Worm (Caenorhabditis elegans): ENCODE measurements around the gene cyn-9.

The cyn-9 gene

ce11 chrIII:3677378-3677777 lies 22.1 kb downstream of the cyn-9 start (continued):
- no peak for TF ChIP-seq fkh-10 (GFP tag; optimal IDR thresholded peaks at IDR 0.05)
- peak; percentile 71 for TF ChIP-seq nfya-1 (tag; optimal IDR thresholded peaks at IDR 0.05)
- TF ChIP-seq pha-4 (tag; optimal IDR thresholded peaks at IDR 0.05): no peak
- TF ChIP-seq eyg-1 (tag; optimal IDR thresholded peaks at IDR 0.05): no peak
- no peak for TF ChIP-seq sox-2 (GFP tag; IDR thresholded peaks at IDR 0.05)
- TF ChIP-seq pha-2 (tag; optimal IDR thresholded peaks at IDR 0.05): no peak
- TF ChIP-seq unc-42 (tag; optimal IDR thresholded peaks at IDR 0.05): peak; percentile 29
- TF ChIP-seq nhr-232 (tag; optimal IDR thresholded peaks at IDR 0.05): no peak
- TF ChIP-seq syd-9 (tag; optimal IDR thresholded peaks at IDR 0.05): no peak
- TF ChIP-seq sdc-2 (tag; optimal IDR thresholded peaks at IDR 0.05): no peak
- TF ChIP-seq ceh-31 (tag; optimal IDR thresholded peaks at IDR 0.05): peak; percentile 63
- TF ChIP-seq unc-86 (tag; optimal IDR thresholded peaks at IDR 0.05): no peak
- TF ChIP-seq ceh-34 (tag; optimal IDR thresholded peaks at IDR 0.05): peak; percentile 64
- no peak for TF ChIP-seq elt-2 (tag; optimal IDR thresholded peaks at IDR 0.05)
- TF ChIP-seq ets-4 (tag; optimal IDR thresholded peaks at IDR 0.05): no peak
- TF ChIP-seq pqm-1 (tag; optimal IDR thresholded peaks at IDR 0.05): no peak
- no peak for TF ChIP-seq ceh-24 (tag; optimal IDR thresholded peaks at IDR 0.05)
- no peak for TF ChIP-seq nhr-11 (tag; optimal IDR thresholded peaks at IDR 0.05)
- TF ChIP-seq ceh-45 (GFP tag; IDR thresholded peaks at IDR 0.05): no peak
- TF ChIP-seq pax-1 (tag; optimal IDR thresholded peaks at IDR 0.05): peak; percentile 48
- TF ChIP-seq T23F11.4 (GFP tag; optimal IDR thresholded peaks at IDR 0.05): no peak
- TF ChIP-seq C38D4.7 (GFP tag; optimal IDR thresholded peaks at IDR 0.05): no peak
- peak; percentile 8 for TF ChIP-seq ceh-18 (tag; optimal IDR thresholded peaks at IDR 0.05)

ce11 chrIII:3675480-3675879 lies 24.0 kb downstream of the cyn-9 start:
- no peak for TF ChIP-seq sdc-2 (tag; optimal IDR thresholded peaks at IDR 0.05)
- no peak for TF ChIP-seq dmd-4 (tag; optimal IDR thresholded peaks at IDR 0.05; ENCODE audit: borderline replicate concordance)
- peak; percentile 14 for TF ChIP-seq ceh-31 (tag; optimal IDR thresholded peaks at IDR 0.05)
- no peak for TF ChIP-seq Y22D7AL.16 (tag; optimal IDR thresholded peaks at IDR 0.05)
- no peak for TF ChIP-seq unc-42 (tag; optimal IDR thresholded peaks at IDR 0.05)

ce11 chrIII:3674149-3674548 lies 25.3 kb downstream of the cyn-9 start:
- TF ChIP-seq madf-2 (tag; optimal IDR thresholded peaks at IDR 0.05): no peak
- peak; percentile 89 for TF ChIP-seq elt-2 (tag; optimal IDR thresholded peaks at IDR 0.05)

DNA sequence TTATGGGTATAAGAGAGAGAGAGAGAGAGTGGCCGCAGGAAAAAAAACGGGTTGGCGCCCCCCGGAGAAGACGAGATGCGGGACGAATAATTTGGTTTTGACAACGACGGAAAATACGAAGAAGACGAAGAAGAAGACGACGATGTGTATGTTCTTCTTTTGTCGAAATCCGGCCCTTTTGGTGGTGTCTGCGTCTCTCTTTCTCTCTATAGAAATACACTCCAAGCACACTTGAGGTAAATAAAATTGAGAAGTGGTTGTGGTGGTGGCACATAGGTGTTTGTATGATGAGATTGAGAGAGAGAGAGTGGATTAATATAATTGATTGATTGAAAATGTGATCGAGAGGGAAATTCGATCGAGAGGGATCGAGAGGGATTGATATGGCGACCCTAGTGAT lies 26.6 kb downstream of the cyn-9 start:
- TF ChIP-seq unc-42 (tag; optimal IDR thresholded peaks at IDR 0.05) (peak; percentile 79), pag-3 (tag; optimal IDR thresholded peaks at IDR 0.05; ENCODE audit: borderline replicate concordance) (no peak), ceh-31 (tag; optimal IDR thresholded peaks at IDR 0.05) (peak; percentile 21), hlh-13 (GFP tag; optimal IDR thresholded peaks at IDR 0.05) (no peak), nhr-11 (tag; optimal IDR thresholded peaks at IDR 0.05) (no peak), odd-2 (tag; optimal IDR thresholded peaks at IDR 0.05) (no peak), zip-5 (tag; optimal IDR thresholded peaks at IDR 0.05) (no peak), ceh-22 (tag; optimal IDR thresholded peaks at IDR 0.05) (peak; percentile 43), ceh-34 (tag; optimal IDR thresholded peaks at IDR 0.05) (peak; percentile 5), pha-4 (tag; optimal IDR thresholded peaks at IDR 0.05) (no peak), K09A11.1 (tag; optimal IDR thresholded peaks at IDR 0.05; ENCODE audit: insufficient read depth) (no peak), K02D7.2 (tag; optimal IDR thresholded peaks at IDR 0.05) (no peak), nfya-1 (tag; optimal IDR thresholded peaks at IDR 0.05) (peak; percentile 2), fkh-10 (GFP tag; optimal IDR thresholded peaks at IDR 0.05) (no peak), ceh-30 (tag; optimal IDR thresholded peaks at IDR 0.05) (no peak)

- peak; percentile 15 for TF ChIP-seq pax-1 (tag; optimal IDR thresholded peaks at IDR 0.05)
- no peak for TF ChIP-seq ceh-6 (GFP tag; optimal IDR thresholded peaks at IDR 0.05)
These were observed 28.5 kb downstream of the cyn-9 start for ce11 chrIII:3670984-3671383.

Data from whole organism, late embryonic.